Worm (Caenorhabditis elegans) whole organism, L4 larva: Measurements from ENCODE around the gene C50F4.10.

Source experiments
- F26F4.8 ChIP-seq: fragments of 200-800 bp; sonication (Bioruptor generic); conservative IDR thresholded peaks from 2 replicates; pipeline ENCODE4 v1.3.6; 2022; ENCODE audit warnings: missing genetic modification characterization, missing compliant biosample characterization
- F49E8.2 ChIP-seq: sonication (generic microtip); optimal IDR thresholded peaks from 2 replicates; lab custom pipeline; 2016; ENCODE audit warnings: missing compliant biosample characterization, mild to moderate bottlenecking, missing genetic modification characterization, borderline replicate concordance
- Y5F2A.4 ChIP-seq: fragments of 200-800 bp; sonication (Bioruptor generic); optimal IDR thresholded peaks from 2 replicates; lab custom pipeline; 2018; ENCODE audit warnings: mild to moderate bottlenecking, missing genetic modification characterization, missing compliant biosample characterization
- aha-1 ChIP-seq: fragments of 150-350 bp; peaks from one replicate; lab custom pipeline; 2014; ENCODE audit warnings: missing biosample characterization, missing genetic modification characterization
- attf-4 ChIP-seq: sonication (generic microtip); optimal IDR thresholded peaks from 3 replicates; lab custom pipeline; 2017; ENCODE audit warnings: missing biosample characterization, missing genetic modification characterization
- ceh-62 ChIP-seq: sonication (generic microtip); optimal IDR thresholded peaks from 2 replicates; lab custom pipeline; 2017; ENCODE audit warnings: missing biosample characterization, missing genetic modification characterization
- ctbp-1 ChIP-seq: fragments of 200-800 bp; sonication (Bioruptor generic); IDR thresholded peaks from 2 replicates; pipeline ENCODE4 v1.3.6; 2022; ENCODE audit warnings: missing genetic modification reagents, missing genetic modification characterization, missing compliant biosample characterization
- daf-12 ChIP-seq: fragments of 150-350 bp; optimal IDR thresholded peaks from 2 replicates; lab custom pipeline; 2014; ENCODE audit warnings: missing biosample characterization, missing genetic modification reagents, missing genetic modification characterization
- daf-16 ChIP-seq, 3 experiments: sonication (generic microtip); optimal IDR thresholded peaks; 2 replicates each; lab custom pipeline; 2016 to 2017; ENCODE audit warnings: missing genetic modification characterization in 3 of 3, missing genetic modification reagents in 3 of 3, mild to moderate bottlenecking in 2 of 3, missing compliant biosample characterization in 2 of 3, missing biosample characterization in 1 of 3, moderate library complexity in 1 of 3
- dmd-6 ChIP-seq: fragments of 200-800 bp; sonication (Bioruptor generic); IDR thresholded peaks from 2 replicates; pipeline ENCODE4 v1.3.6; 2022; ENCODE audit warnings: missing genetic modification reagents, missing genetic modification characterization, missing compliant biosample characterization
- duxl-1 ChIP-seq: sonication (generic microtip); optimal IDR thresholded peaks from 2 replicates; lab custom pipeline; 2016; ENCODE audit warnings: mild to moderate bottlenecking, missing genetic modification characterization, moderate library complexity, missing compliant biosample characterization; ENCODE audit not compliant: poor library complexity
- dve-1 ChIP-seq: sonication (generic microtip); optimal IDR thresholded peaks from 2 replicates; lab custom pipeline; 2017; ENCODE audit warnings: antibody characterized with exemption, mild to moderate bottlenecking, missing genetic modification characterization, missing compliant biosample characterization; ENCODE audit not compliant: insufficient read depth
- fkh-10 ChIP-seq: fragments of 150-350 bp; optimal IDR thresholded peaks from 2 replicates; lab custom pipeline; 2014; ENCODE audit warnings: missing biosample characterization, missing genetic modification reagents, missing genetic modification characterization
- hlh-11 ChIP-seq: fragments of 200-800 bp; sonication (Bioruptor generic); optimal IDR thresholded peaks from 2 replicates; lab custom pipeline; 2018; ENCODE audit warnings: mild to moderate bottlenecking, missing genetic modification characterization, missing compliant biosample characterization
- hlh-30 ChIP-seq: sonication (generic microtip); optimal IDR thresholded peaks from 2 replicates; lab custom pipeline; 2017; ENCODE audit warnings: antibody characterized with exemption, mild to moderate bottlenecking, missing genetic modification characterization, missing compliant biosample characterization; ENCODE audit not compliant: insufficient read depth
- lin-1 ChIP-seq: fragments of 200-800 bp; sonication (Bioruptor generic); IDR thresholded peaks from 2 replicates; pipeline ENCODE4 v1.3.6; 2022; ENCODE audit warnings: missing genetic modification reagents, missing genetic modification characterization, missing compliant biosample characterization
- lin-13 ChIP-seq: fragments of 150-350 bp; optimal IDR thresholded peaks from 2 replicates; lab custom pipeline; 2014; ENCODE audit warnings: missing biosample characterization, missing genetic modification reagents, missing genetic modification characterization
- lin-15B ChIP-seq: fragments of 150-350 bp; sonication (generic microtip); optimal IDR thresholded peaks from 3 replicates; lab custom pipeline; 2014; ENCODE audit warnings: missing biosample characterization, missing genetic modification characterization
- lin-39 ChIP-seq: fragments of 150-350 bp; optimal IDR thresholded peaks from 2 replicates; lab custom pipeline; 2014; ENCODE audit warnings: missing biosample characterization, missing genetic modification reagents, missing genetic modification characterization
- lir-3 ChIP-seq: sonication (generic microtip); optimal IDR thresholded peaks from 2 replicates; lab custom pipeline; 2016; ENCODE audit warnings: mild to moderate bottlenecking, missing genetic modification characterization, missing compliant biosample characterization
- madf-5 ChIP-seq, 2 experiments: fragments of 200-800 bp; sonication (Bioruptor generic); IDR thresholded peaks; 2 replicates each; pipeline ENCODE4 v1.3.6; 2022; ENCODE audit warnings: missing compliant biosample characterization in 2 of 2, missing genetic modification characterization in 2 of 2
- mep-1 ChIP-seq: fragments of 150-350 bp; sonication (generic microtip); optimal IDR thresholded peaks from 3 replicates; lab custom pipeline; 2014; ENCODE audit warnings: missing biosample characterization, missing genetic modification characterization
- mes-2 ChIP-seq: sonication (generic microtip); optimal IDR thresholded peaks from 2 replicates; lab custom pipeline; 2016; ENCODE audit warnings: missing genotype, mild to moderate bottlenecking, missing genetic modification characterization, missing compliant biosample characterization; ENCODE audit not compliant: poor library complexity, severe bottlenecking
- mxl-3 ChIP-seq: fragments of 200-800 bp; sonication (Bioruptor generic); optimal IDR thresholded peaks from 2 replicates; lab custom pipeline; 2018; ENCODE audit warnings: mild to moderate bottlenecking, missing genetic modification characterization, missing compliant biosample characterization
- nhr-10 ChIP-seq: fragments of 150-350 bp; optimal IDR thresholded peaks from 2 replicates; lab custom pipeline; 2014; ENCODE audit warnings: missing biosample characterization, missing genetic modification characterization
- nhr-11 ChIP-seq: fragments of 150-350 bp; optimal IDR thresholded peaks from 2 replicates; lab custom pipeline; 2014; ENCODE audit warnings: missing biosample characterization, missing genetic modification characterization
- nhr-28 ChIP-seq: fragments of 150-350 bp; optimal IDR thresholded peaks from 2 replicates; lab custom pipeline; 2014; ENCODE audit warnings: missing biosample characterization, missing genetic modification characterization
- nhr-77 ChIP-seq: fragments of 150-350 bp; optimal IDR thresholded peaks from 2 replicates; lab custom pipeline; 2014; ENCODE audit warnings: missing biosample characterization, missing genetic modification characterization
- php-3 ChIP-seq: fragments of 200-800 bp; sonication (Bioruptor generic); IDR thresholded peaks from 2 replicates; pipeline ENCODE4 v1.3.6; 2022; ENCODE audit warnings: missing genetic modification reagents, missing genetic modification characterization, missing compliant biosample characterization
- pqm-1 ChIP-seq: sonication (generic microtip); optimal IDR thresholded peaks from 2 replicates; lab custom pipeline; 2017; ENCODE audit warnings: missing biosample characterization, missing genetic modification characterization
- saeg-2 ChIP-seq: fragments of 200-800 bp; sonication (Bioruptor generic); IDR thresholded peaks from 2 replicates; pipeline ENCODE4 v1.3.6; 2022; ENCODE audit warnings: missing genetic modification reagents, missing genetic modification characterization, missing compliant biosample characterization
- skn-1 ChIP-seq: fragments of 150-350 bp; optimal IDR thresholded peaks from 2 replicates; lab custom pipeline; 2014; ENCODE audit warnings: missing biosample characterization, missing genetic modification characterization
- spr-3 ChIP-seq: fragments of 200-800 bp; sonication (Bioruptor generic); optimal IDR thresholded peaks from 2 replicates; lab custom pipeline; 2018; ENCODE audit warnings: mild to moderate bottlenecking, missing genetic modification characterization, missing compliant biosample characterization
- unc-62 ChIP-seq, 3 experiments: fragments of 150-350 bp in 1 of 3; sonication (generic microtip); optimal IDR thresholded peaks in 2 of 3; peaks in 1 of 3; 1 replicate in 1 of 3; 2 replicates in 2 of 3; lab custom pipeline; 2014 to 2017; ENCODE audit warnings: missing biosample characterization in 3 of 3, missing genetic modification characterization in 3 of 3, missing genetic modification reagents in 3 of 3, missing genotype in 1 of 3
- vab-7 ChIP-seq: fragments of 200-800 bp; sonication (Bioruptor generic); IDR thresholded peaks from 2 replicates; pipeline ENCODE4 v1.3.6; 2022; ENCODE audit warnings: missing genetic modification reagents, missing genetic modification characterization, missing compliant biosample characterization
- zag-1 ChIP-seq: fragments of 150-350 bp; optimal IDR thresholded peaks from 2 replicates; lab custom pipeline; 2014; ENCODE audit warnings: missing biosample characterization, missing genetic modification characterization
- zip-11 ChIP-seq: fragments of 200-800 bp; sonication (Bioruptor generic); IDR thresholded peaks from 2 replicates; pipeline ENCODE4 v1.3.6; 2022; ENCODE audit warnings: missing genetic modification characterization, missing compliant biosample characterization
- ztf-11 ChIP-seq: fragments of 150-350 bp; optimal IDR thresholded peaks from 2 replicates; lab custom pipeline; 2014; ENCODE audit warnings: missing biosample characterization, missing genetic modification characterization
- ztf-7 ChIP-seq: fragments of 150-350 bp; optimal IDR thresholded peaks from 2 replicates; lab custom pipeline; 2014; ENCODE audit warnings: missing biosample characterization, missing genetic modification characterization

Gene C50F4.10

DNA sequence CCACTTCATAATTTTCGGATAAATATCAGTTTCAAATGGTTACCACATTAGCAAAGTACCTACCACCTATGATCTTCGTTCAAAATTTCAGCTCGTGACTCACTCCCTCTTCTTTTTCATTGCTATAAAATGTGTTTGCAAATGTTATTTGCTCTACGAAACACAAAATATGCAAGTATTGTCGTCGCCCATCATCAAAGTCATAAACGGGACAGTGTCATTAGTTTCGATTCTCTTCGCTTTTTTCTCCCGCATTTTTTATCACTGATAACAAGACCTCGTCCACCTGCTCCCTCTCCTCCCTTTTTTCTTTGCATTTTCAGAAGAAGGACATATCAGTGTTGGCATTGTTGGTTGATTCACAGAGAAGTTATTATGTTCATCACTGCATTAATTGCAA lies 4.9 kb downstream of the C50F4.10 start, which contains the start of gene C50F4.1:
TSS of gene C50F4.1 (plus strand) at position 324 of the 400 bp plus-strand sequence.
- TF ChIP-seq aha-1 (tag; lab: Kevin White, UChicago) (no peak), unc-62 (GFP tag; optimal IDR thresholded peaks at IDR 0.05 in 1 of 2; lab: Kevin White, UChicago) (peak in 1 of 2 experiments; percentile 88), unc-62 (tag; optimal IDR thresholded peaks at IDR 0.05; lab: Kevin White, UChicago) (no peak), lin-39 (tag; lab: Kevin White, UChicago) (no peak), dmd-6 (peak; percentile 83), F49E8.2 (no peak), nhr-77 (tag; lab: Kevin White, UChicago) (peak; percentile 51), daf-16 (GFP tag; optimal IDR thresholded peaks at IDR 0.05; lab: Kevin White, UChicago) (no peak), daf-16 (tag; optimal IDR thresholded peaks at IDR 0.05; lab: Kevin White, UChicago) (peak; percentile 49), mxl-3 (GFP tag; lab: Kevin White, UChicago) (peak; percentile 51), saeg-2 (GFP tag; lab: Robert Waterston, UW) (no peak), ztf-7 (tag; lab: Kevin White, UChicago) (no peak), nhr-28 (tag; lab: Kevin White, UChicago) (peak; percentile 82), php-3 (peak; percentile 86), mep-1 (tag; lab: Kevin White, UChicago) (no peak), ctbp-1 (GFP tag; lab: Robert Waterston, UW) (no peak), lin-1 (GFP tag; lab: Robert Waterston, UW) (no peak), pqm-1 (tag; lab: Kevin White, UChicago) (peak; percentile 91), vab-7 (GFP tag; lab: Robert Waterston, UW) (no peak), hlh-11 (peak; percentile 69), spr-3 (no peak), hlh-30 (tag; lab: Kevin White, UChicago) (peak; percentile 45), nhr-11 (tag; lab: Kevin White, UChicago) (no peak), lir-3 (no peak), lin-13 (GFP tag; lab: Kevin White, UChicago) (no peak), dve-1 (tag; lab: Kevin White, UChicago) (no peak)

DNA sequence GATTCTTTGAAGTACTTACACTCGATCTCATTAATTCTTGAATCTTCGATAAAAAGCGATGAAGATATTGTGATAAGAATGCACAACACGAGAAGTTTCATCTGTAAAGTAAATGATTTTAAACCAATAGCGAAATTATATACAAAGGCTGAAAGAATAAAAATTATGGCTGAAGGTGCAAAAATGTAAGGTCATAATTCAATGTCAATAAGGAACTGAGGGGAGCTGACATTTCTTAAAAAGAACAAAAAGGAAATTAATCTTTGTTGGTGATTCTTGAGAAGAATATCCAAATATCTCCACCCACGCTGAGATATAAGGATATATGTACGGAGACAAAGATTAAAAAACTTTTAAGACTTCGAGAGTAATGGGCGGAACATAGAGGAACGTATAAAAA lies 7.3 kb downstream of the C50F4.10 start, which contains the start of gene C50F4.9:
TSS of gene C50F4.9 (minus strand) at position 101 of the 400 bp plus-strand sequence.
- TF ChIP-seq duxl-1 (tag; lab: Kevin White, UChicago) (no peak), fkh-10 (GFP tag; lab: Kevin White, UChicago) (no peak), attf-4 (tag; lab: Kevin White, UChicago) (no peak), nhr-77 (tag; lab: Kevin White, UChicago) (no peak), Y5F2A.4 (GFP tag; lab: Kevin White, UChicago) (no peak), mes-2 (tag; lab: Kevin White, UChicago) (no peak), ztf-11 (no peak), skn-1 (tag; lab: Kevin White, UChicago) (no peak), zip-11 (GFP tag; lab: Robert Waterston, UW) (no peak), lin-15B (no peak), pqm-1 (tag; lab: Kevin White, UChicago) (no peak)

DNA sequence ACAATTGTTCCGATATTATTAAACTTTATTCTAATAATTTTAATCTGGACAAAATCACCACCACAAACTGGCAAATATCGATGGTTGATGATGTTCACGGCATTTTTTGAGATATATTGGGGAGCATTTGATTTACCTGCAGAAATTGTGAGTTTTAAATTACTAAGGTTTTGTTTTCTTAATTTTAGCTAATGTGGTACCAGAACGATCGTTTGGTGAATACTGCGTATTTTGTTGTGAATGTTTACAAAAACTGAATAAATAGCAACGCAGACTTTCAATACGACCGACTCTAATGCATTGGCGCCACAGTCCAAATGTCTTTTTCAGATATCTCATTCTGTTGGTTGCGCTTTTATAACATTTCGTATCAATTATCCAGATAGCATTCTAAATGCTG lies 9.7 kb downstream of the C50F4.10 start:
- TF ChIP-seq daf-12 (no peak), Y5F2A.4 (GFP tag; lab: Kevin White, UChicago) (no peak), ceh-62 (tag; lab: Kevin White, UChicago) (no peak), aha-1 (tag; lab: Kevin White, UChicago) (peak; percentile 46), madf-5 (GFP tag; IDR thresholded peaks at IDR 0.05; lab: Robert Waterston, UW) (no peak), F26F4.8 (GFP tag; lab: Robert Waterston, UW) (no peak), mxl-3 (GFP tag; lab: Kevin White, UChicago) (no peak), nhr-10 (tag; lab: Kevin White, UChicago) (no peak), unc-62 (GFP tag; optimal IDR thresholded peaks at IDR 0.05 in 1 of 2; lab: Kevin White, UChicago) (peak in 1 of 2 experiments; percentile 62), unc-62 (tag; optimal IDR thresholded peaks at IDR 0.05; lab: Kevin White, UChicago) (no peak), zag-1 (tag; lab: Kevin White, UChicago) (no peak)
